Worm (Caenorhabditis elegans): Measurements from ENCODE around the gene BE10.5.

The BE10.5 gene

ce11 chrIII:12840204-12840603 lies 33.6 kb upstream of the BE10.5 start:
- TF ChIP-seq Y55F3AM.14 (GFP tag; optimal IDR thresholded peaks at IDR 0.05) (no peak), elt-3 (tag; optimal IDR thresholded peaks at IDR 0.05) (no peak), peb-1 (tag; optimal IDR thresholded peaks at IDR 0.05) (no peak), nhr-10 (tag; optimal IDR thresholded peaks at IDR 0.05) (no peak), lin-11 (tag; optimal IDR thresholded peaks at IDR 0.05) (no peak), crh-2 (tag; optimal IDR thresholded peaks at IDR 0.05) (no peak)

ce11 chrIII:12838913-12839366 lies 32.3 kb upstream of the BE10.5 start, which contains the start of gene Y37D8A.4:
TSS of gene Y37D8A.4 (minus strand) at chrIII:12838963.
- TF ChIP-seq mdl-1 (tag; optimal IDR thresholded peaks at IDR 0.05) (peak in 1 of 2 experiments; percentile 57), elt-3 (tag; optimal IDR thresholded peaks at IDR 0.05) (no peak), crh-2 (tag; optimal IDR thresholded peaks at IDR 0.05) (peak; percentile 44), nhr-23 (tag; optimal IDR thresholded peaks at IDR 0.05) (no peak), C34F6.9 (tag; optimal IDR thresholded peaks at IDR 0.05) (peak; percentile 13), sma-9 (GFP tag; optimal IDR thresholded peaks at IDR 0.05) (peak; percentile 68), sma-9 (tag; optimal IDR thresholded peaks at IDR 0.05) (no peak), nhr-21 (tag; optimal IDR thresholded peaks at IDR 0.05) (peak; percentile 1), lsy-2 (tag; optimal IDR thresholded peaks at IDR 0.05) (peak in 1 of 2 experiments; percentile 28), ZK546.5 (tag; optimal IDR thresholded peaks at IDR 0.05) (no peak), zag-1 (tag; optimal IDR thresholded peaks at IDR 0.05) (no peak), F13H6.1 (tag; optimal IDR thresholded peaks at IDR 0.05) (peak; percentile 21), nhr-25 (tag; optimal IDR thresholded peaks at IDR 0.05) (peak; percentile 14), nhr-237 (tag; optimal IDR thresholded peaks at IDR 0.05) (no peak), fos-1 (tag; optimal IDR thresholded peaks at IDR 0.05) (peak; percentile 71), gmeb-1 (tag; optimal IDR thresholded peaks at IDR 0.05) (peak; percentile 41), sem-4 (tag; optimal IDR thresholded peaks at IDR 0.05) (peak; percentile 73)

- TF ChIP-seq nhr-21 (tag; optimal IDR thresholded peaks at IDR 0.05), result no peak
Observed at ce11 chrIII:12838299-12838698, 31.7 kb upstream of the BE10.5 start.

ce11 chrIII:12836742-12837285 lies 30.2 kb upstream of the BE10.5 start:
- TF ChIP-seq unc-62 (GFP tag; optimal IDR thresholded peaks at IDR 0.05), result no peak

- peak; percentile 65 for TF ChIP-seq sma-9 (GFP tag; optimal IDR thresholded peaks at IDR 0.05)
- no peak for TF ChIP-seq sma-9 (tag; optimal IDR thresholded peaks at IDR 0.05)
- TF ChIP-seq fos-1 (tag; optimal IDR thresholded peaks at IDR 0.05), result peak; percentile 28
- TF ChIP-seq R02D3.7 (tag; optimal IDR thresholded peaks at IDR 0.05), result no peak
Observed at ce11 chrIII:12833079-12833478, 26.5 kb upstream of the BE10.5 start.

ce11 chrIII:12831696-12832095 lies 25.1 kb upstream of the BE10.5 start:
- TF ChIP-seq unc-39 (tag; optimal IDR thresholded peaks at IDR 0.05) (no peak), fos-1 (tag; optimal IDR thresholded peaks at IDR 0.05) (peak; percentile 39), ZK546.5 (tag; optimal IDR thresholded peaks at IDR 0.05) (no peak), ceh-16 (tag; optimal IDR thresholded peaks at IDR 0.05) (no peak), sma-9 (GFP tag; optimal IDR thresholded peaks at IDR 0.05) (peak; percentile 39), sma-9 (tag; optimal IDR thresholded peaks at IDR 0.05) (no peak)

- TF ChIP-seq sma-3 (GFP tag; optimal IDR thresholded peaks at IDR 0.05) (no peak), nhr-12 (tag; optimal IDR thresholded peaks at IDR 0.05) (no peak), nhr-25 (tag; optimal IDR thresholded peaks at IDR 0.05) (no peak)
Observed at ce11 chrIII:12829068-12829467, 22.5 kb upstream of the BE10.5 start, which contains the start of gene Y37D8A.3. TSS of gene Y37D8A.3 (plus strand) at chrIII:12829368.

- TF ChIP-seq blmp-1 (tag; optimal IDR thresholded peaks at IDR 0.05; ENCODE audit: insufficient read depth), result no peak
- no peak for TF ChIP-seq nhr-237 (tag; optimal IDR thresholded peaks at IDR 0.05)
- TF ChIP-seq lin-11 (tag; optimal IDR thresholded peaks at IDR 0.05), result no peak
- no peak for TF ChIP-seq unc-62 (GFP tag; optimal IDR thresholded peaks at IDR 0.05)
- TF ChIP-seq R02D3.7 (tag; optimal IDR thresholded peaks at IDR 0.05), result no peak
- no peak for TF ChIP-seq lin-13 (GFP tag; optimal IDR thresholded peaks at IDR 0.05)
- no peak for TF ChIP-seq unc-39 (tag; optimal IDR thresholded peaks at IDR 0.05)
- TF ChIP-seq nhr-23 (tag; optimal IDR thresholded peaks at IDR 0.05), result no peak
- TF ChIP-seq ceh-82 (tag; optimal IDR thresholded peaks at IDR 0.05), result no peak
- TF ChIP-seq C34F6.9 (tag; optimal IDR thresholded peaks at IDR 0.05), result no peak
- TF ChIP-seq zag-1 (tag; optimal IDR thresholded peaks at IDR 0.05), result no peak
Observed at ce11 chrIII:12822608-12823261, 16.1 kb upstream of the BE10.5 start.

Data from whole organism, L2 larva.